Fruit fly (Drosophila melanogaster): ENCODE measurements around the gene Neb-cGP.

The Neb-cGP gene

dm6 chrX:10486144-10487030 lies 25.9 kb downstream of the Neb-cGP start (continued):
- peak; percentile 69 for TF ChIP-seq Atf6 (GFP tag; IDR thresholded peaks at IDR 0.05)
- no peak for TF ChIP-seq CG15601 (tag; optimal IDR thresholded peaks at IDR 0.05)
- peak; percentile 82 for TF ChIP-seq CG2678 (tag; optimal IDR thresholded peaks at IDR 0.05)
- no peak for TF ChIP-seq cad (GFP tag; optimal IDR thresholded peaks at IDR 0.05)
- no peak for TF ChIP-seq CG8359 (GFP tag; optimal IDR thresholded peaks at IDR 0.05; ENCODE audit: borderline replicate concordance)
- no peak; the same call in 1 of the 2 replicates for TF ChIP-seq amos (GFP tag; IDR thresholded peaks at IDR 0.05; ENCODE audit: partially characterized antibody)
- no peak for TF ChIP-seq hth (optimal IDR thresholded peaks at IDR 0.05)
- no peak for TF ChIP-seq Hey (tag; optimal IDR thresholded peaks at IDR 0.05)
- TF ChIP-seq MESR4 (GFP tag; optimal IDR thresholded peaks at IDR 0.05), result no peak
- TF ChIP-seq Rx (GFP tag; IDR thresholded peaks at IDR 0.05), result peak; percentile 22; the same call in 1 of the 2 replicates
- TF ChIP-seq CG8924 (tag; optimal IDR thresholded peaks at IDR 0.05), result peak; percentile 61
- no peak for TF ChIP-seq tll (GFP tag; optimal IDR thresholded peaks at IDR 0.05)
- TF ChIP-seq Side (GFP tag; optimal IDR thresholded peaks at IDR 0.05), result peak; percentile 32
- TF ChIP-seq Dfd (GFP tag; optimal IDR thresholded peaks at IDR 0.05), result no peak
- TF ChIP-seq NfI (GFP tag; optimal IDR thresholded peaks at IDR 0.05), result peak; percentile 58
- no peak for TF ChIP-seq CG2875 (GFP tag; optimal IDR thresholded peaks at IDR 0.05)
- peak; percentile 32 for TF ChIP-seq CG16815 (GFP tag; optimal IDR thresholded peaks at IDR 0.05)
- peak; percentile 77 for TF ChIP-seq lilli (GFP tag; optimal IDR thresholded peaks at IDR 0.05)
- TF ChIP-seq CG10959 (GFP tag; IDR thresholded peaks at IDR 0.05), result no peak
- no peak for TF ChIP-seq ab (GFP tag; optimal IDR thresholded peaks at IDR 0.05)
- TF ChIP-seq exex (tag; optimal IDR thresholded peaks at IDR 0.05), result no peak
- TF ChIP-seq Nf-YB (GFP tag; optimal IDR thresholded peaks at IDR 0.05), result peak; percentile 38
- peak; percentile 54 for TF ChIP-seq Adf1 (GFP tag; IDR thresholded peaks at IDR 0.05)
- peak; percentile 51 to 59 for TF ChIP-seq dpn (GFP tag; optimal IDR thresholded peaks at IDR 0.05)
- TF ChIP-seq CG30403 (GFP tag; optimal IDR thresholded peaks at IDR 0.05), result peak; percentile 53
- no peak for TF ChIP-seq gce (GFP tag; IDR thresholded peaks at IDR 0.05)
- peak; percentile 13 for TF ChIP-seq HLH54F (GFP tag; optimal IDR thresholded peaks at IDR 0.05)
- peak; percentile 42 for TF ChIP-seq CG18262 (tag; optimal IDR thresholded peaks at IDR 0.05)
- TF ChIP-seq CG3163 (GFP tag; optimal IDR thresholded peaks at IDR 0.05), result no peak
- TF ChIP-seq CG1233 (GFP tag; optimal IDR thresholded peaks at IDR 0.05), result peak; percentile 48
- no peak for TF ChIP-seq ato (GFP tag; IDR thresholded peaks at IDR 0.05; ENCODE audit: partially characterized antibody)
- TF ChIP-seq CG3838 (GFP tag; optimal IDR thresholded peaks at IDR 0.05), result peak; percentile 22
- TF ChIP-seq CG9932 (GFP tag; IDR thresholded peaks at IDR 0.05), result peak; percentile 60
- TF ChIP-seq fu2 (GFP tag; optimal IDR thresholded peaks at IDR 0.05), result no peak
- peak; percentile 21 for TF ChIP-seq sd (tag; optimal IDR thresholded peaks at IDR 0.05)
- TF ChIP-seq CG30020 (tag; optimal IDR thresholded peaks at IDR 0.05), result no peak
- TF ChIP-seq CG10979 (tag; optimal IDR thresholded peaks at IDR 0.05), result peak; percentile 29
- TF ChIP-seq da (GFP tag; optimal IDR thresholded peaks at IDR 0.05), result no peak
- TF ChIP-seq her (GFP tag; optimal IDR thresholded peaks at IDR 0.05), result peak; percentile 46
- TF ChIP-seq fd102C (GFP tag; optimal IDR thresholded peaks at IDR 0.05), result no peak
- TF ChIP-seq lmd (GFP tag; IDR thresholded peaks at IDR 0.05), result peak; percentile 67
- TF ChIP-seq CG34224 (GFP tag; IDR thresholded peaks at IDR 0.05; ENCODE audit: partially characterized antibody), result no peak
- TF ChIP-seq MTF-1 (GFP tag; optimal IDR thresholded peaks at IDR 0.05; ENCODE audit: borderline replicate concordance), result peak; percentile 4
- no peak for TF ChIP-seq sqz (GFP tag; optimal IDR thresholded peaks at IDR 0.05)
- peak; percentile 72 for TF ChIP-seq PHDP (tag; optimal IDR thresholded peaks at IDR 0.05)
- no peak for TF ChIP-seq NFAT (GFP tag; IDR thresholded peaks at IDR 0.05)
- peak; percentile 70 for TF ChIP-seq Rfx (GFP tag; IDR thresholded peaks at IDR 0.05)
- no peak for TF ChIP-seq sc (optimal IDR thresholded peaks at IDR 0.05)
- TF ChIP-seq sc (GFP tag; optimal IDR thresholded peaks at IDR 0.05), result no peak
